Fruit fly (Drosophila melanogaster): ENCODE data around the gene CG1208.

The CG1208 gene

DNA sequence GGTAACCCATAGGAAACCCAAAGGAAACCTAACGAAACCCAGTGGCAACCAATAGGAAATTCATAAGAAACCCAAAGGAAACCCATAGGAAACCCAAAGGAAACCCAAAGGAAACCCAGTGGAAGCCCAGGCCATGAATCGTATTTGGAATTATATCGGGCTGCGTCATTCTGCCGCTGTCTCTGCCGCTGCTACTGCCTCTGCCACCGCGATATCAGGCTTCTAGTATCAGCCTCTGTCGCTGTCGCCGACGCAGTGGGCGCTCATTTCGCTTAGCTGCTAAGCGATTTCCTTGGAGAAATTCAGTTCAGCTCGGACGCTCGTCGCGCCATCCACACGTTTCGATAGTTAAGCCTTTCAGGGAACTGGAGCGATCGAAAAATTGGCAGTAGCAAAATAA lies at the start of gene CG1208:
Gene CG1208 (plus strand): TSS at position 301 of the 400 bp plus-strand sequence.
- no peak for TF ChIP-seq noc (tag; optimal IDR thresholded peaks at IDR 0.05)

- peak; percentile 88 for TF ChIP-seq noc (tag; optimal IDR thresholded peaks at IDR 0.05)
Measured at dm6 chr3R:5789025-5789953, 42.1 kb upstream of the CG1208 start, which contains the start of the genes Hat1 and Rpn5. TSS of gene Hat1 (minus strand) at chr3R:5789384. TSS of gene Rpn5 (plus strand) at chr3R:5789493.

- peak; percentile 99 for TF ChIP-seq noc (tag; optimal IDR thresholded peaks at IDR 0.05)
Measured at dm6 chr3R:5791497-5791896, 39.9 kb upstream of the CG1208 start, which contains the start of gene Hpf1. TSS of gene Hpf1 (plus strand) at chr3R:5791879.

dm6 chr3R:5794267-5795089 lies 37.0 kb upstream of the CG1208 start, which contains the start of the genes PSMG1 and CG10979:
TSS of gene PSMG1 (minus strand) at chr3R:5794317.
TSS of gene CG10979 (plus strand) at chr3R:5794705.
- TF ChIP-seq noc (tag; optimal IDR thresholded peaks at IDR 0.05): no peak

DNA sequence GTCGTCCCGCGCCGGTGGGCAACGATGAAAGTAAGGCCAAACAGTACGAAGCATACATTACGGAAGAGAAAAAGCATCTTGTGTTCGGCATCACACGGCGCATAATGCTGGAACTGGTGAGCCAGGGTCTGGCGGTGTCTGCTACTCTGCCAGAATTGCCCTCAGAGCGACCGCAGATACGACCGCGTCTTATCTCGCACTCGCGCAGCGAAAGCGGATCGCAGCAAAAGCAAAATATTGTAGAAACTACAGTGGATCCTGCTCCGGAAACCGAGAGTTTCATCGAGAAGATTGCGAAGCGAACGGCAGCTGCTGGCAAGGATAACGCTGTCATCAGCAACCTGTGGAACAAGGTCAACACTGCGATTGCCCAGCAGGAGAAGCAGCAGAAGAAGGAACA lies 33.7 kb upstream of the CG1208 start:
- TF ChIP-seq noc (tag; optimal IDR thresholded peaks at IDR 0.05): no peak

- TF ChIP-seq noc (tag; optimal IDR thresholded peaks at IDR 0.05): no peak
Measured at dm6 chr3R:5801703-5802436, 29.6 kb upstream of the CG1208 start, which contains the start of gene CG11000. TSS of gene CG11000 (plus strand) at chr3R:5802328.

dm6 chr3R:5813157-5813659 lies 18.2 kb upstream of the CG1208 start, which contains the start of gene CG42675:
TSS of gene CG42675 (plus strand) at chr3R:5813609.
- no peak for TF ChIP-seq noc (tag; optimal IDR thresholded peaks at IDR 0.05)

DNA sequence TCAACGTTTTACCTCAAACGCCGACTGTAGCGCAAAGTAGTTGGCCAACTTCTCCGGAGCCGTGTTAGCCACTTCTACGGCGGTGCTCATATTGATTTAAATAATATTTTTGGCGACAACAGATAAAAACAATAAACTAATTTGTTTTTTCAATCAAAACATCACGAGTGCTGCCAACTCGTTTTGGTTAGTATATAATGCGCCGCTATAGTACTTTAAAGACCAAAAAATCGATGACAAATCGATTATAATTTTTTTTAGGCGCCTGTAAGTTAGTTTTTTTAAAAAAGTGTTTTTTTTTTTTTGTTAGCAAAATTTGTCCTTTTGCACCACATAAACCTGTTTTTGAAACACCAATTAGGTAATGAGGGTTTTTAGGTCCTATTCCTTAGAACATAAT lies 10.2 kb upstream of the CG1208 start, which contains the start of gene Hpr1:
Gene Hpr1 (minus strand): TSS at position 198 of the 400 bp plus-strand sequence.
- TF ChIP-seq noc (tag; optimal IDR thresholded peaks at IDR 0.05): no peak

- peak; percentile 56 for TF ChIP-seq noc (tag; optimal IDR thresholded peaks at IDR 0.05)
Measured at dm6 chr3R:5821750-5822149, 9.7 kb upstream of the CG1208 start, which contains the start of gene CG46303. TSS of gene CG46303 (plus strand) at chr3R:5821972.

dm6 chr3R:5824456-5824855 lies 7.0 kb upstream of the CG1208 start, which contains the start of the genes Sec20 and dgrn:
TSS of gene Sec20 (minus strand) at chr3R:5824532.
TSS of gene dgrn (plus strand) at chr3R:5824615.
- TF ChIP-seq noc (tag; optimal IDR thresholded peaks at IDR 0.05): peak; percentile 53

- TF ChIP-seq noc (tag; optimal IDR thresholded peaks at IDR 0.05): no peak
Measured at dm6 chr3R:5829762-5830161, 1.7 kb upstream of the CG1208 start, which contains the start of gene glob3. TSS of gene glob3 (plus strand) at chr3R:5830062.

dm6 chr3R:5832345-5832981 lies 1.0 kb downstream of the CG1208 start:
- peak; percentile 82 for TF ChIP-seq noc (tag; optimal IDR thresholded peaks at IDR 0.05)

DNA sequence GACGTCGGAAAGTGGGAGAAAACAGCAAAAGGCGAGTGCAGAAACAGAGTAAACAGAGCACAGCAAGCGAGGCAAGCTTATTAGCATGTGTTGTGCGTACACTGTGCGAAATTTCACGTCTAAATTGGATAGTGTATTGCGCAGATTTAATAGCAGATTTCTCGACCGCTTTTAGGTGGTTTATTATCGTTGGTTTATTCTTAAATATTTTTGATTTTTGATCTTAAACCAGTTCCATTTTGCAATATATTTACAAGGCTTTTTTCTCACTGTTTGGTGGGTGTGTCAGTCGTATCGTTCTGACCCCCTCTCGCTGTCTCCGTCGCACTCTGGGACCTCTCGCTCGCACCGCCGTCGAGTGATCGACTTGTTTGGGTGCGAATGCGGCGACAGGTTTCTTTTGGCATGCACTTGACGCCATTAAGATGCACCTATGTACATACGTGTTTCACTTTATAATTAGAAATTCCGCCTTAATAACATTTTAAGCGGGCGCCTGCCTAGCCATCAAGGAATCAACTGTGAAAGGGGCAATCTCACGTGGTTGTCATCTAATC lies 2.6 kb downstream of the CG1208 start:
- TF ChIP-seq noc (tag; optimal IDR thresholded peaks at IDR 0.05): no peak

DNA sequence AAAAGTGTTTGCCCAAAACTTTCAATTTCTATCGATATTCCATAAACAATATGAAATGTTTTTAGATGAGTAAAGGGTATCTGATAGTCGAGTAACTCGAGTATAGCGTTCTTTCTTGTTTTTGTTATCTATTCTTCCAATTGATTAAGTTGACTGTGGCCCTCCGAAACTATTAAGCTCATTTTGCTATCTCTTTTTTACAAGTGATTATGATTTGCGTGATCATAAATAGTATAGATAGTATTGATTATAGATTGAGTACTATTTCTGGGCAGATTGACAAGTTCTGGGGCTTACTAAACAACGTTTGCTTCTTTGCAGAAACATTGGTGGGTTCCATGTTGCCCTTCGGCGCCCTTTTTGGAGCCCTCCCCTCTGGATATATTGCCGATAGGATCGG lies 5.1 kb downstream of the CG1208 start:
- no peak for TF ChIP-seq noc (tag; optimal IDR thresholded peaks at IDR 0.05)

Measured in whole organism, larva.